Worm (Caenorhabditis elegans): Measurements from ENCODE around the gene ZK637.4.

DNA sequence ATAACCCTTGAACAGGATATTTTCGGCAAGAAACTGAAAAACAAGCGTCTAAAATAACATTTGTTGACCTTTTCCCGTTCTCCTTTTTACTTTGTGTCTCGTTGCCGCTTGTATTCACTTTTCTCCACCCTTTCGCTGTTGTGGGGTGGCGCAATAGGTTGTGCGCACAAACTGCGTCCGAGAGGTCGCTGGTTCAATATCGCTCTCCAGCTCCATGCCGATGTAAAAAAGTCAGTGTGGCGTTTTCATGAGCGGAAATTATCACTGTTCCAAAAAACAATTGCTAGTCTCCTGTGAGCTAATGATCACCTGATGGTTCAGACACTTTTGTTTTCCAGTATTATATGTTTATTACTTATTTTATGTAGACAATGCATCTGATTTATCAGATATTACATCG is 44.0 kb downstream of the ZK637.4 start:
- TF ChIP-seq med-1 (GFP tag; optimal IDR thresholded peaks at IDR 0.05; ENCODE audit: insufficient read depth) (peak; percentile 54), tab-1 (GFP tag; IDR thresholded peaks at IDR 0.05) (peak; percentile 93), ref-1 (GFP tag; conservative IDR thresholded peaks at IDR 0.05) (peak; percentile 89)

Measured in whole organism, midembryonic.